Fruit fly (Drosophila melanogaster) whole organism, wandering third instar larva: ENCODE results near the gene CG31816.

ENCODE experiments used
- CG9705 ChIP-seq: fragments of 200-800 bp; sonication (Bioruptor generic); optimal IDR thresholded peaks from 2 replicates; lab custom pipeline; 2018; ENCODE audit warnings: missing biosample characterization, mild to moderate bottlenecking, missing genetic modification characterization
- HLH106 ChIP-seq: fragments of 200-800 bp; optimal IDR thresholded peaks from 3 replicates; lab custom pipeline; 2019; ENCODE audit warnings: missing biosample characterization, mild to moderate bottlenecking, missing genetic modification characterization, moderate library complexity
- Hr78 ChIP-seq: fragments of >200 bp; optimal IDR thresholded peaks from 2 replicates; lab custom pipeline; 2017; ENCODE audit warnings: missing biosample characterization, missing genetic modification characterization
- Myc ChIP-seq: fragments of >200 bp; optimal IDR thresholded peaks from 2 replicates; lab custom pipeline; 2017
- Rel ChIP-seq, 2 experiments: fragments of 200-800 bp; sonication (Bioruptor generic) in 1 of 2; optimal IDR thresholded peaks; 2 replicates in 1 of 2; 3 replicates in 1 of 2; lab custom pipeline; 2016 to 2019; ENCODE audit warnings: mild to moderate bottlenecking in 2 of 2, missing biosample characterization in 2 of 2, missing genetic modification characterization in 2 of 2, moderate library complexity in 1 of 2
- Vsx2 ChIP-seq: fragments of 200-300, 225-300 bp; sonication (Bioruptor generic); optimal IDR thresholded peaks from 2 replicates; lab custom pipeline; 2018; ENCODE audit warnings: missing biosample characterization, missing genetic modification characterization; ENCODE audit not compliant: partially characterized antibody
- dmrt93B ChIP-seq: fragments of 200-800 bp; sonication (Bioruptor generic); optimal IDR thresholded peaks from 2 replicates; lab custom pipeline; 2018; ENCODE audit warnings: missing biosample characterization, mild to moderate bottlenecking, missing genetic modification characterization
- foxo ChIP-seq, 2 experiments: fragments of 200-800 bp; sonication (Bioruptor generic); optimal IDR thresholded peaks; 2 replicates in 1 of 2; 3 replicates in 1 of 2; lab custom pipeline; 2016 to 2017; ENCODE audit warnings: missing biosample characterization in 2 of 2, missing genetic modification characterization in 2 of 2
- h ChIP-seq: fragments of 200-800 bp; sonication (Bioruptor generic); optimal IDR thresholded peaks from 3 replicates; lab custom pipeline; 2016; ENCODE audit warnings: missing biosample characterization, mild to moderate bottlenecking, missing genetic modification characterization
- lola ChIP-seq: fragments of >200 bp; optimal IDR thresholded peaks from 2 replicates; lab custom pipeline; 2017; ENCODE audit warnings: missing biosample characterization, missing genetic modification characterization
- psq ChIP-seq: fragments of 200-800 bp; sonication (Bioruptor generic); optimal IDR thresholded peaks from 3 replicates; lab custom pipeline; 2017; ENCODE audit warnings: missing biosample characterization, mild to moderate bottlenecking, missing genetic modification characterization, moderate library complexity
- sv ChIP-seq: fragments of 200-800 bp; sonication (Bioruptor generic); optimal IDR thresholded peaks from 3 replicates; lab custom pipeline; 2016; ENCODE audit warnings: missing biosample characterization, missing genetic modification characterization
- usp ChIP-seq: fragments of >200 bp; optimal IDR thresholded peaks from 2 replicates; lab custom pipeline; 2017; ENCODE audit warnings: missing biosample characterization, missing genetic modification characterization

dm6 chr2L:16541318-16541717 lies 1.0 kb upstream of the CG31816 start:
- TF ChIP-seq psq (GFP tag; lab: Kevin White, UChicago): no peak
- no peak for TF ChIP-seq dmrt93B (GFP tag; lab: Kevin White, UChicago)
- no peak for TF ChIP-seq Hr78 (GFP tag; lab: Kevin White, UChicago)
- TF ChIP-seq sv (GFP tag; lab: Kevin White, UChicago): no peak
- TF ChIP-seq Vsx2: no peak
- TF ChIP-seq lola (GFP tag; lab: Kevin White, UChicago): no peak
- no peak for TF ChIP-seq usp (GFP tag; lab: Kevin White, UChicago)
- TF ChIP-seq foxo (GFP tag; optimal IDR thresholded peaks at IDR 0.05; lab: Kevin White, UChicago): no peak
- no peak for TF ChIP-seq Rel (GFP tag; optimal IDR thresholded peaks at IDR 0.05; lab: Kevin White, UChicago)
- no peak for TF ChIP-seq Rel (tag; optimal IDR thresholded peaks at IDR 0.05; lab: Kevin White, UChicago)
- TF ChIP-seq Myc (lab: Kevin White, UChicago): no peak
- TF ChIP-seq HLH106 (tag; lab: Kevin White, UChicago): no peak
- TF ChIP-seq h (GFP tag; lab: Kevin White, UChicago): no peak
- no peak for TF ChIP-seq CG9705 (GFP tag; lab: Kevin White, UChicago)
